Worm (Caenorhabditis elegans): ENCODE measurements around the gene cri-2.

cri-2 gene

DNA sequence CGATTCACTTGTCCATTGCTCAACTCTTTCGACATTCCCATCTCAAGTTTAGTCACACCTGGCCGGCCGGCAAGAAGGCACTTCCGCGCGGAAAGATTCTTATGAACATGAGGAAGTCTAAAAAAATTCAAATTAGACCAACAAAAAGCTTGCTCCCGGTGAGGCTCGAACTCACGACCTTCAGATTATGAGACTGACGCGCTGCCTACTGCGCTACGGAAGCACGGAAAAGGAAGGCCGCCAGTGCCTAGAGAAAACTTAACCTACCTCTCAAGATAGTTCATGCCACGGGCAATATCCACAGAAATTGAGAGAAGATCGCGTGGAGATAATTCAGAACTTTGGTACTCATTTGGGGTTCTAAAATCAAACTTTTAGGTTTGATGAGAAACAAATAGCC is 28.4 kb downstream of the cri-2 start (continued):
- TF ChIP-seq ZK185.1 (tag; optimal IDR thresholded peaks at IDR 0.05; ENCODE audit: poor library complexity, severe bottlenecking), result peak; percentile 65
- TF ChIP-seq B0035.1 (tag; optimal IDR thresholded peaks at IDR 0.05), result no peak
- no peak for TF ChIP-seq nhr-80 (tag; optimal IDR thresholded peaks at IDR 0.05)
- no peak for TF ChIP-seq let-526 (GFP tag; IDR thresholded peaks at IDR 0.05)
- no peak for TF ChIP-seq unc-62 (GFP tag; optimal IDR thresholded peaks at IDR 0.05)
- no peak for TF ChIP-seq ztf-3 (GFP tag; optimal IDR thresholded peaks at IDR 0.05)
- no peak for TF ChIP-seq atf-7 (tag; optimal IDR thresholded peaks at IDR 0.05)
- TF ChIP-seq hrde-1 (tag; optimal IDR thresholded peaks at IDR 0.05; ENCODE audit: borderline replicate concordance), result no peak
- TF ChIP-seq mxl-1 (tag; optimal IDR thresholded peaks at IDR 0.05), result no peak
- no peak for TF ChIP-seq nhr-179 (tag; optimal IDR thresholded peaks at IDR 0.05)
- TF ChIP-seq attf-6 (GFP tag; IDR thresholded peaks at IDR 0.05), result peak; percentile 59; the same call in 1 of the 2 replicates
- no peak for TF ChIP-seq athp-1 (tag; optimal IDR thresholded peaks at IDR 0.05)
- TF ChIP-seq dpff-1 (tag; optimal IDR thresholded peaks at IDR 0.05), result no peak
- TF ChIP-seq xnd-1 (tag; optimal IDR thresholded peaks at IDR 0.05), result no peak
- no peak for TF ChIP-seq unc-130 (GFP tag; optimal IDR thresholded peaks at IDR 0.05)
- no peak for TF ChIP-seq mel-28 (tag; optimal IDR thresholded peaks at IDR 0.05; ENCODE audit: borderline replicate concordance)
- no peak for TF ChIP-seq sea-2 (GFP tag; IDR thresholded peaks at IDR 0.05)
- no peak for TF ChIP-seq ama-1 (optimal IDR thresholded peaks at IDR 0.05)
- no peak for TF ChIP-seq ama-1 (GFP tag; optimal IDR thresholded peaks at IDR 0.05)
- no peak for TF ChIP-seq nfya-1 (tag; optimal IDR thresholded peaks at IDR 0.05; ENCODE audit: borderline replicate concordance, insufficient read depth)
- no peak for TF ChIP-seq F37B4.10 (GFP tag; IDR thresholded peaks at IDR 0.05)
- TF ChIP-seq ztf-6 (GFP tag; IDR thresholded peaks at IDR 0.05), result no peak
- TF ChIP-seq C06A6.2 (GFP tag; conservative IDR thresholded peaks at IDR 0.05), result no peak
- 0 out of 2 replicates have a peak, but pooled peaks have one; percentile 41 for TF ChIP-seq ceh-40 (GFP tag; IDR thresholded peaks at IDR 0.05)
- TF ChIP-seq zim-3 (tag; optimal IDR thresholded peaks at IDR 0.05), result peak; percentile 33
- no peak for TF ChIP-seq B0019.2 (GFP tag; conservative IDR thresholded peaks at IDR 0.05)
- no peak for TF ChIP-seq hlh-12 (tag; optimal IDR thresholded peaks at IDR 0.05)
- TF ChIP-seq F39B2.1 (GFP tag; IDR thresholded peaks at IDR 0.05), result no peak
- TF ChIP-seq akir-1 (GFP tag; optimal IDR thresholded peaks at IDR 0.05), result no peak
- no peak for TF ChIP-seq lag-1 (GFP tag; IDR thresholded peaks at IDR 0.05)
- TF ChIP-seq ceh-27 (GFP tag; optimal IDR thresholded peaks at IDR 0.05), result no peak
- TF ChIP-seq lsy-27 (tag; optimal IDR thresholded peaks at IDR 0.05; ENCODE audit: borderline replicate concordance, insufficient read depth), result no peak
- TF ChIP-seq Y56A3A.18 (GFP tag; IDR thresholded peaks at IDR 0.05), result no peak
- no peak for TF ChIP-seq snpc-3.4 (tag; optimal IDR thresholded peaks at IDR 0.05)
- peak; percentile 69 for TF ChIP-seq B0261.1 (tag; optimal IDR thresholded peaks at IDR 0.05)
- TF ChIP-seq mes-4 (tag; optimal IDR thresholded peaks at IDR 0.05), result peak; percentile 23
- peak; percentile 78 for TF ChIP-seq him-1 (tag; optimal IDR thresholded peaks at IDR 0.05)
- no peak for TF ChIP-seq ztf-28 (GFP tag; IDR thresholded peaks at IDR 0.05)
- no peak for TF ChIP-seq F55B11.4 (tag; optimal IDR thresholded peaks at IDR 0.05; ENCODE audit: borderline replicate concordance, insufficient read depth)
- TF ChIP-seq efl-1 (GFP tag; optimal IDR thresholded peaks at IDR 0.05), result no peak
- TF ChIP-seq F57A8.1 (GFP tag; optimal IDR thresholded peaks at IDR 0.05), result no peak
- no peak for TF ChIP-seq Y67H2A.10 (GFP tag; conservative IDR thresholded peaks at IDR 0.05)
- TF ChIP-seq egl-44 (GFP tag; IDR thresholded peaks at IDR 0.05), result no peak
- peak; percentile 74 for TF ChIP-seq lin-26 (GFP tag; IDR thresholded peaks at IDR 0.05)
- TF ChIP-seq chd-7 (tag; optimal IDR thresholded peaks at IDR 0.05), result no peak
- no peak for TF ChIP-seq B0336.3 (GFP tag; IDR thresholded peaks at IDR 0.05)
- TF ChIP-seq F23B12.7 (tag; optimal IDR thresholded peaks at IDR 0.05; ENCODE audit: insufficient read depth), result no peak
- TF ChIP-seq F57C9.4 (tag; optimal IDR thresholded peaks at IDR 0.05), result no peak
- TF ChIP-seq K11D2.4 (GFP tag; IDR thresholded peaks at IDR 0.05), result no peak
- TF ChIP-seq mcd-1 (GFP tag; IDR thresholded peaks at IDR 0.05), result 0 out of 2 replicates have a peak, but pooled peaks have one; percentile 25

All from whole organism, young adult.